Worm (Caenorhabditis elegans) whole organism, L3 larva: Measurements from ENCODE around the gene srsx-21.

Experiments
- R02D3.7 ChIP-seq: fragments of 150-350 bp; optimal IDR thresholded peaks from 2 replicates; lab custom pipeline; 2014; ENCODE audit warnings: missing biosample characterization, missing genetic modification characterization
- ama-1 ChIP-seq: fragments of 150-350 bp; optimal IDR thresholded peaks from 2 replicates; lab custom pipeline; 2018
- ceh-16 ChIP-seq: sonication (generic microtip); optimal IDR thresholded peaks from 2 replicates; lab custom pipeline; 2017; ENCODE audit warnings: missing biosample characterization, missing genetic modification characterization
- elt-1 ChIP-seq: fragments of 150-350 bp; optimal IDR thresholded peaks from 2 replicates; lab custom pipeline; 2014; ENCODE audit warnings: missing biosample characterization, missing genetic modification characterization
- fkh-10 ChIP-seq: sonication (generic microtip); optimal IDR thresholded peaks from 2 replicates; lab custom pipeline; 2017; ENCODE audit warnings: missing biosample characterization, missing genetic modification reagents, missing genetic modification characterization
- jun-1 ChIP-seq: fragments of 150-350 bp; optimal IDR thresholded peaks from 2 replicates; lab custom pipeline; 2014; ENCODE audit warnings: missing biosample characterization, missing genetic modification reagents, missing genetic modification characterization
- nhr-11 ChIP-seq: fragments of 150-350 bp; optimal IDR thresholded peaks from 2 replicates; lab custom pipeline; 2014; ENCODE audit warnings: missing biosample characterization, missing genetic modification characterization
- nhr-12 ChIP-seq: fragments of 150-350 bp; optimal IDR thresholded peaks from 2 replicates; lab custom pipeline; 2014; ENCODE audit warnings: missing biosample characterization, missing genetic modification characterization
- nhr-25 ChIP-seq: sonication (generic microtip); optimal IDR thresholded peaks from 2 replicates; lab custom pipeline; 2017; ENCODE audit warnings: missing biosample characterization, missing genetic modification characterization
- snpc-4 ChIP-seq: fragments of 150-350 bp; optimal IDR thresholded peaks from 2 replicates; lab custom pipeline; 2014; ENCODE audit warnings: missing biosample characterization, missing genetic modification characterization
- unc-39 ChIP-seq: sonication (generic microtip); optimal IDR thresholded peaks from 4 replicates; lab custom pipeline; 2017; ENCODE audit warnings: missing biosample characterization, missing genetic modification characterization
- unc-62 ChIP-seq: fragments of 150-350 bp; sonication (generic microtip); optimal IDR thresholded peaks from 4 replicates; lab custom pipeline; 2014; ENCODE audit warnings: missing biosample characterization, missing genetic modification reagents, missing genetic modification characterization
- ztf-11 ChIP-seq: fragments of 150-350 bp; optimal IDR thresholded peaks from 2 replicates; lab custom pipeline; 2014; ENCODE audit warnings: missing biosample characterization, missing genetic modification characterization

ce11 chrV:9859863-9860262, 22.1 kb downstream of the srsx-21 start, which contains the start of gene lsy-12:
- no peak for TF ChIP-seq nhr-12 (tag; lab: Kevin White, UChicago)
- TF ChIP-seq ceh-16 (tag; lab: Kevin White, UChicago): no peak
- no peak for TF ChIP-seq unc-62 (GFP tag; lab: Kevin White, UChicago)
- TF ChIP-seq unc-39 (tag; lab: Kevin White, UChicago): no peak
- TF ChIP-seq jun-1 (tag; lab: Kevin White, UChicago): no peak
- no peak for TF ChIP-seq ztf-11 (tag; lab: Kevin White, UChicago)
- TF ChIP-seq R02D3.7 (tag; lab: Kevin White, UChicago): no peak
- TF ChIP-seq nhr-11 (tag; lab: Kevin White, UChicago): no peak
- no peak for TF ChIP-seq ama-1 (lab: Kevin White, UChicago)
- TF ChIP-seq elt-1 (tag; lab: Kevin White, UChicago): no peak
- TF ChIP-seq nhr-25 (tag; lab: Kevin White, UChicago): no peak
- no peak for TF ChIP-seq snpc-4 (tag; lab: Kevin White, UChicago)
- no peak for TF ChIP-seq fkh-10 (GFP tag; lab: Kevin White, UChicago)
